Fruit fly (Drosophila melanogaster) whole organism, embryonic: Measurements from ENCODE around the gene CG15418.

ENCODE experiments used
- Atf3 ChIP-seq: fragments of 200-800 bp; sonication (Bioruptor generic); optimal IDR thresholded peaks from 3 replicates; lab custom pipeline; 2016; ENCODE audit warnings: missing biosample characterization, missing genetic modification characterization
- Blimp-1 ChIP-seq: fragments of 200-800 bp; sonication (Bioruptor generic); optimal IDR thresholded peaks from 3 replicates; lab custom pipeline; 2018; ENCODE audit warnings: missing biosample characterization, missing genetic modification characterization, mild to moderate bottlenecking, moderate library complexity, missing genetic modification reagents
- CG10209 ChIP-seq: fragments of 200-800 bp; sonication (Bioruptor generic); optimal IDR thresholded peaks from 3 replicates; lab custom pipeline; 2017; ENCODE audit warnings: missing biosample characterization, mild to moderate bottlenecking, missing genetic modification characterization, missing genetic modification reagents
- CG1024 ChIP-seq: fragments of 200-800 bp; sonication (Bioruptor generic); IDR thresholded peaks from 2 replicates; pipeline ENCODE4 v1.3.6; 2022; ENCODE audit warnings: missing biosample characterization, missing genetic modification characterization
- CG11560 ChIP-seq: fragments of 200-800 bp; sonication (Bioruptor generic); IDR thresholded peaks from 3 replicates; pipeline ENCODE4 v1.3.6; 2022; ENCODE audit warnings: missing biosample characterization, missing genetic modification characterization
- CG11695 ChIP-seq: fragments of 200-800 bp; sonication (Bioruptor generic); IDR thresholded peaks from 3 replicates; pipeline ENCODE4 v1.3.6; 2022; ENCODE audit warnings: missing biosample characterization, missing genetic modification characterization
- CG1233 ChIP-seq: fragments of 200-800 bp; sonication (Bioruptor generic); optimal IDR thresholded peaks from 4 replicates; lab custom pipeline; 2018; ENCODE audit warnings: missing biosample characterization, mild to moderate bottlenecking, missing genetic modification characterization
- CG12391 ChIP-seq: fragments of 200-800 bp; sonication (Bioruptor generic); optimal IDR thresholded peaks from 3 replicates; lab custom pipeline; 2018; ENCODE audit warnings: missing biosample characterization, mild to moderate bottlenecking, missing genetic modification characterization, moderate library complexity
- CG13287 ChIP-seq: fragments of 200-800 bp; sonication (Bioruptor generic); IDR thresholded peaks from 2 replicates; pipeline ENCODE4 v1.3.6; 2022; ENCODE audit warnings: missing biosample characterization, missing genetic modification characterization; ENCODE audit not compliant: partially characterized antibody
- CG14667 ChIP-seq: fragments of 200-800 bp; sonication (Bioruptor generic); IDR thresholded peaks from 2 replicates; pipeline ENCODE4 v1.3.6; 2022; ENCODE audit warnings: missing biosample characterization, missing genetic modification characterization
- CG15696 ChIP-seq: fragments of 200-800 bp; sonication (Bioruptor generic); optimal IDR thresholded peaks from 2 replicates; lab custom pipeline; 2019; ENCODE audit warnings: missing biosample characterization, mild to moderate bottlenecking, missing genetic modification characterization, moderate library complexity
- CG16815 ChIP-seq: fragments of 200-800 bp; sonication (Bioruptor generic); optimal IDR thresholded peaks from 3 replicates; lab custom pipeline; 2017; ENCODE audit warnings: missing biosample characterization, mild to moderate bottlenecking, missing genetic modification characterization
- CG17802 ChIP-seq: fragments of 200-800 bp; sonication (Bioruptor generic); optimal IDR thresholded peaks from 2 replicates; lab custom pipeline; 2018; ENCODE audit warnings: missing biosample characterization, mild to moderate bottlenecking, missing genetic modification characterization, moderate library complexity
- CG17912 ChIP-seq: fragments of 200-800 bp; sonication (Bioruptor generic); optimal IDR thresholded peaks from 2 replicates; lab custom pipeline; 2018; ENCODE audit warnings: missing biosample characterization, mild to moderate bottlenecking, missing genetic modification characterization
- CG2678 ChIP-seq: fragments of 200-800 bp; sonication (Bioruptor generic); optimal IDR thresholded peaks from 3 replicates; lab custom pipeline; 2019; ENCODE audit warnings: missing biosample characterization, mild to moderate bottlenecking, missing genetic modification characterization, moderate library complexity
- CG2889 ChIP-seq: fragments of 200-800 bp; sonication (Bioruptor generic); IDR thresholded peaks from 3 replicates; pipeline ENCODE4 v1.3.6; 2022; ENCODE audit warnings: missing biosample characterization, missing genetic modification characterization
- CG6813 ChIP-seq: fragments of 200-800 bp; sonication (Bioruptor generic); optimal IDR thresholded peaks from 2 replicates; lab custom pipeline; 2017; ENCODE audit warnings: missing biosample characterization, missing genetic modification characterization, mild to moderate bottlenecking, moderate library complexity, missing genetic modification reagents
- CG7556 ChIP-seq: fragments of 200-800 bp; sonication (Bioruptor generic); optimal IDR thresholded peaks from 2 replicates; lab custom pipeline; 2017; ENCODE audit warnings: missing biosample characterization, mild to moderate bottlenecking, missing genetic modification characterization
- CG8359 ChIP-seq: fragments of 200-800 bp; sonication (Bioruptor generic); optimal IDR thresholded peaks from 2 replicates; lab custom pipeline; 2017; ENCODE audit warnings: missing biosample characterization, mild to moderate bottlenecking, missing genetic modification characterization, borderline replicate concordance
- CG9609 ChIP-seq: fragments of 200-800 bp; sonication (Bioruptor generic); optimal IDR thresholded peaks from 3 replicates; lab custom pipeline; 2016; ENCODE audit warnings: missing biosample characterization, missing genetic modification characterization
- Camta ChIP-seq: fragments of 200-800 bp; sonication (Bioruptor generic); optimal IDR thresholded peaks from 2 replicates; lab custom pipeline; 2016; ENCODE audit warnings: missing biosample characterization, missing genetic modification characterization
- CrebB ChIP-seq: fragments of 200-800 bp; sonication (Bioruptor generic); optimal IDR thresholded peaks from 3 replicates; lab custom pipeline; 2018; ENCODE audit warnings: missing biosample characterization, mild to moderate bottlenecking, missing genetic modification characterization
- Dad ChIP-seq: fragments of 200-800 bp; sonication (Bioruptor generic); optimal IDR thresholded peaks from 3 replicates; lab custom pipeline; 2016; ENCODE audit warnings: missing biosample characterization, missing genetic modification characterization
- Hr51 ChIP-seq, 2 experiments: fragments of 200-800 bp; sonication (Bioruptor generic); optimal IDR thresholded peaks; 2 replicates in 1 of 2; 3 replicates in 1 of 2; lab custom pipeline; 2016 to 2018; ENCODE audit warnings: missing biosample characterization in 2 of 2, missing genetic modification characterization in 2 of 2, mild to moderate bottlenecking in 1 of 2, moderate library complexity in 1 of 2
- Mad ChIP-seq: fragments of 200-800 bp; sonication (Bioruptor generic); optimal IDR thresholded peaks from 2 replicates; lab custom pipeline; 2016; ENCODE audit warnings: missing biosample characterization, missing genetic modification characterization
- Med ChIP-seq: fragments of 200-800 bp; sonication (Bioruptor generic); peaks from one replicate; lab custom pipeline; 2016; ENCODE audit warnings: missing biosample characterization, missing genetic modification characterization, mild to moderate bottlenecking, inconsistent platforms, moderate library complexity
- Optix ChIP-seq: fragments of 200-800 bp; sonication (Bioruptor generic); IDR thresholded peaks from 3 replicates; pipeline ENCODE4 v1.3.6; 2022; ENCODE audit warnings: missing biosample characterization, missing genetic modification characterization
- Pdp1 ChIP-seq, 2 experiments: fragments of 200-800 bp; sonication (Bioruptor generic); optimal IDR thresholded peaks; 3 replicates each; lab custom pipeline; 2016; ENCODE audit warnings: missing biosample characterization in 2 of 2, missing genetic modification characterization in 2 of 2, mild to moderate bottlenecking in 1 of 2, moderate library complexity in 1 of 2
- Ptx1 ChIP-seq: fragments of 200-800 bp; sonication (Bioruptor generic); IDR thresholded peaks from 2 replicates; pipeline ENCODE4 v1.3.6; 2022; ENCODE audit warnings: missing biosample characterization, missing genetic modification characterization
- Usf ChIP-seq: fragments of 200-800 bp; sonication (Bioruptor generic); optimal IDR thresholded peaks from 2 replicates; lab custom pipeline; 2017; ENCODE audit warnings: missing genotype, missing biosample characterization, missing genetic modification characterization
- Xrp1 ChIP-seq: fragments of 200-800 bp; sonication (Bioruptor generic); IDR thresholded peaks from 2 replicates; pipeline ENCODE4 v1.3.6; 2022; ENCODE audit warnings: missing biosample characterization, missing genetic modification characterization
- abd-A ChIP-seq: fragments of 200-800 bp; sonication (Bioruptor generic); optimal IDR thresholded peaks from 3 replicates; lab custom pipeline; 2019; ENCODE audit warnings: missing biosample characterization, mild to moderate bottlenecking, missing genetic modification characterization, moderate library complexity
- chm ChIP-seq: fragments of 200-800 bp; sonication (Bioruptor generic); IDR thresholded peaks from 2 replicates; pipeline ENCODE4 v1.3.6; 2022; ENCODE audit warnings: missing biosample characterization, missing genetic modification characterization
- dan ChIP-seq: fragments of 200-800 bp; sonication (Bioruptor generic); IDR thresholded peaks from 2 replicates; pipeline ENCODE4 v1.3.6; 2022; ENCODE audit warnings: missing biosample characterization, missing genetic modification characterization
- disco-r ChIP-seq: fragments of 200-800 bp; sonication (Bioruptor generic); optimal IDR thresholded peaks from 2 replicates; lab custom pipeline; 2016; ENCODE audit warnings: missing biosample characterization, missing genetic modification characterization
- grn ChIP-seq: fragments of 200-800 bp; sonication (Bioruptor generic); optimal IDR thresholded peaks from 3 replicates; lab custom pipeline; 2017; ENCODE audit warnings: missing biosample characterization, missing genetic modification characterization
- insv ChIP-seq, 2 experiments: fragments of 200-800 bp; sonication (Bioruptor generic); optimal IDR thresholded peaks; 3 replicates each; lab custom pipeline; 2016 to 2018; ENCODE audit warnings: missing biosample characterization in 2 of 2, missing genetic modification characterization in 2 of 2
- ken ChIP-seq: fragments of 200-800 bp; sonication (Bioruptor generic); IDR thresholded peaks from 3 replicates; pipeline ENCODE4 v1.3.6; 2022; ENCODE audit warnings: missing biosample characterization, missing genetic modification characterization
- lmd ChIP-seq: fragments of 200-800 bp; sonication (Bioruptor generic); IDR thresholded peaks from 2 replicates; pipeline ENCODE4 v1.3.6; 2022; ENCODE audit warnings: missing biosample characterization, missing genetic modification characterization
- otp ChIP-seq: fragments of 200-800 bp; sonication (Bioruptor generic); IDR thresholded peaks from 3 replicates; pipeline ENCODE4, ENCODE4 v1.3.6; 2022; ENCODE audit warnings: missing biosample characterization, missing genetic modification characterization
- pan ChIP-seq, 4 experiments: fragments of >200 bp in 3 of 4; fragments of 200-800 bp in 1 of 4; sonication (Bioruptor generic) in 1 of 4; optimal IDR thresholded peaks in 3 of 4; IDR thresholded peaks in 1 of 4; 2 replicates each; pipeline versions ENCODE4 v1.3.6 to Lab custom; 2017 to 2022; ENCODE audit warnings: missing biosample characterization in 2 of 4, missing genetic modification characterization in 2 of 4, mixed read lengths in 1 of 4
- peb ChIP-seq: fragments of 200-800 bp; sonication (Bioruptor generic); IDR thresholded peaks from 2 replicates; pipeline ENCODE4 v1.3.6; 2022; ENCODE audit warnings: missing biosample characterization, missing genetic modification characterization
- pum ChIP-seq: fragments of 200-800 bp; sonication (Bioruptor generic); optimal IDR thresholded peaks from 2 replicates; lab custom pipeline; 2016; ENCODE audit warnings: missing biosample characterization, missing genetic modification characterization
- row ChIP-seq: fragments of 200-800 bp; sonication (Bioruptor generic); IDR thresholded peaks from 3 replicates; pipeline ENCODE4 v1.3.6; 2022; ENCODE audit warnings: missing biosample characterization, missing genetic modification characterization
- sim ChIP-seq: fragments of 200-800 bp; sonication (Bioruptor generic); IDR thresholded peaks from 2 replicates; pipeline ENCODE4 v1.3.6; 2022; ENCODE audit warnings: missing biosample characterization, missing genetic modification characterization
- so ChIP-seq: fragments of 200-800 bp; sonication (Bioruptor generic); IDR thresholded peaks from 3 replicates; pipeline ENCODE4 v1.3.6; 2022; ENCODE audit warnings: missing biosample characterization, missing genetic modification characterization
- tin ChIP-seq: fragments of 200-800 bp; sonication (Bioruptor generic); optimal IDR thresholded peaks from 3 replicates; lab custom pipeline; 2016; ENCODE audit warnings: missing biosample characterization, missing genetic modification characterization
- vnd ChIP-seq: fragments of 200-800 bp; sonication (Bioruptor generic); IDR thresholded peaks from 3 replicates; pipeline ENCODE4 v1.3.6; 2022; ENCODE audit warnings: missing biosample characterization, missing genetic modification characterization; ENCODE audit not compliant: partially characterized antibody
- wdn ChIP-seq: fragments of 200-800 bp; sonication (Bioruptor generic); IDR thresholded peaks from 2 replicates; pipeline ENCODE4 v1.3.6; 2022; ENCODE audit warnings: missing biosample characterization, missing genetic modification characterization

Gene CG15418

dm6 chr2L:3598485-3598884 lies 23.0 kb downstream of the CG15418 start (continued):
- TF ChIP-seq Pdp1 (GFP tag; optimal IDR thresholded peaks at IDR 0.05; lab: Kevin White, UChicago) (peak; percentile 12 to 45), CG7556 (GFP tag; lab: Kevin White, UChicago) (peak; percentile 2), wdn (no peak), otp (GFP tag; lab: Robert Waterston, UW) (peak; percentile 55; the same call in 1 of the 3 replicates), CG10209 (peak; percentile 36), Hr51 (GFP tag; optimal IDR thresholded peaks at IDR 0.05; lab: Kevin White, UChicago) (peak in 1 of 2 experiments; percentile 21), CG11695 (GFP tag; lab: Robert Waterston, UW) (no peak), disco-r (GFP tag; lab: Kevin White, UChicago) (no peak), pan (optimal IDR thresholded peaks at IDR 0.05; lab: Kevin White, UChicago) (no peak), pan (GFP tag; optimal IDR thresholded peaks at IDR 0.05 in 1 of 2, IDR thresholded peaks at IDR 0.05 in 1 of 2) (peak in 1 of 2 experiments; percentile 54), Xrp1 (GFP tag; lab: Robert Waterston, UW) (peak; percentile 69), CG11560 (tag; lab: Robert Waterston, UW) (no peak), Usf (GFP tag; lab: Kevin White, UChicago) (no peak), grn (GFP tag; lab: Kevin White, UChicago) (no peak), dan (GFP tag; lab: Robert Waterston, UW) (peak; percentile 51; the same call in 1 of the 2 replicates), ken (GFP tag; lab: Robert Waterston, UW) (peak; percentile 57; the same call in 1 of the 3 replicates), lmd (peak; percentile 62), Camta (GFP tag; lab: Kevin White, UChicago) (peak; percentile 20), Ptx1 (GFP tag; lab: Robert Waterston, UW) (peak; percentile 55; the same call in 1 of the 2 replicates), CG9609 (GFP tag; lab: Kevin White, UChicago) (peak; percentile 19), CG14667 (0 out of 2 replicates have a peak, but pooled peaks have one; percentile 27), chm (GFP tag; lab: Robert Waterston, UW) (peak; percentile 54; the same call in 1 of the 2 replicates), CG6813 (no peak), Blimp-1 (GFP tag; lab: Kevin White, UChicago) (peak; percentile 64), vnd (GFP tag; lab: Robert Waterston, UW) (no peak), row (GFP tag; lab: Robert Waterston, UW) (peak; percentile 50), CG2889 (GFP tag; lab: Robert Waterston, UW) (peak; percentile 31; the same call in 1 of the 3 replicates), CG8359 (GFP tag; lab: Kevin White, UChicago) (peak; percentile 36), Mad (GFP tag; lab: Kevin White, UChicago) (peak; percentile 18), so (GFP tag; lab: Robert Waterston, UW) (0 out of 3 replicates have a peak, but pooled peaks have one; percentile 34), Dad (GFP tag; lab: Kevin White, UChicago) (peak; percentile 26), abd-A (tag; lab: Kevin White, UChicago) (no peak), Atf3 (peak; percentile 27), Optix (GFP tag; lab: Robert Waterston, UW) (peak; percentile 67; the same call in 2 of the 3 replicates), CG1233 (GFP tag; lab: Kevin White, UChicago) (no peak), Med (GFP tag; lab: Kevin White, UChicago) (peak; percentile 82), insv (GFP tag; optimal IDR thresholded peaks at IDR 0.05; lab: Kevin White, UChicago) (no peak), CG2678 (peak; percentile 41), CG16815 (GFP tag; lab: Kevin White, UChicago) (peak; percentile 44), CG17802 (tag; lab: Kevin White, UChicago) (peak; percentile 12), CrebB (tag; lab: Kevin White, UChicago) (no peak), peb (GFP tag; lab: Robert Waterston, UW) (0 out of 2 replicates have a peak, but pooled peaks have one; percentile 44), CG15696 (peak; percentile 1), CG1024 (GFP tag; lab: Robert Waterston, UW) (peak; percentile 70), pum (peak; percentile 51), CG12391 (tag; lab: Kevin White, UChicago) (peak; percentile 39), sim (no peak), CG13287 (GFP tag; lab: Robert Waterston, UW) (no peak), CG17912 (GFP tag; lab: Kevin White, UChicago) (no peak), tin (GFP tag; lab: Kevin White, UChicago) (peak; percentile 58)
